Worm (Caenorhabditis elegans) whole organism, late embryonic: ENCODE results near the gene rars-1.

Experiments used
- C38D4.7 ChIP-seq: fragments of 200-800 bp; sonication (Bioruptor generic); optimal IDR thresholded peaks from 2 replicates; lab custom pipeline; 2018; ENCODE audit warnings: mild to moderate bottlenecking, missing genetic modification characterization, moderate library complexity, missing compliant biosample characterization
- ahr-1 ChIP-seq: sonication (generic microtip); optimal IDR thresholded peaks from 2 replicates; lab custom pipeline; 2016; ENCODE audit warnings: missing genetic modification characterization, missing compliant biosample characterization
- ceh-2 ChIP-seq: sonication (generic microtip); optimal IDR thresholded peaks from 2 replicates; lab custom pipeline; 2016; ENCODE audit warnings: missing genotype, missing genetic modification characterization, missing compliant biosample characterization
- nhr-11 ChIP-seq: fragments of 150-350 bp; optimal IDR thresholded peaks from 2 replicates; lab custom pipeline; 2014; ENCODE audit warnings: missing biosample characterization, missing genetic modification characterization
- pax-1 ChIP-seq: fragments of 150-350 bp; optimal IDR thresholded peaks from 2 replicates; lab custom pipeline; 2014; ENCODE audit warnings: missing biosample characterization, missing genetic modification characterization

- no peak for TF ChIP-seq C38D4.7 (GFP tag; lab: Kevin White, UChicago)
- TF ChIP-seq pax-1 (tag; lab: Kevin White, UChicago): no peak
- no peak for TF ChIP-seq nhr-11 (tag; lab: Kevin White, UChicago)
- no peak for TF ChIP-seq ceh-2 (tag; lab: Kevin White, UChicago)
- no peak for TF ChIP-seq ahr-1 (tag; lab: Kevin White, UChicago)
Measured at ce11 chrIII:4909938-4910337, 7.0 kb downstream of the rars-1 start, which contains the start of gene F26F4.12.
